Worm (Caenorhabditis elegans): Measurements from ENCODE around the gene T24H10.5.
A peak's percentile ranks its signal among the peaks of the same experiment; 100 is the strongest.

The T24H10.5 gene

DNA sequence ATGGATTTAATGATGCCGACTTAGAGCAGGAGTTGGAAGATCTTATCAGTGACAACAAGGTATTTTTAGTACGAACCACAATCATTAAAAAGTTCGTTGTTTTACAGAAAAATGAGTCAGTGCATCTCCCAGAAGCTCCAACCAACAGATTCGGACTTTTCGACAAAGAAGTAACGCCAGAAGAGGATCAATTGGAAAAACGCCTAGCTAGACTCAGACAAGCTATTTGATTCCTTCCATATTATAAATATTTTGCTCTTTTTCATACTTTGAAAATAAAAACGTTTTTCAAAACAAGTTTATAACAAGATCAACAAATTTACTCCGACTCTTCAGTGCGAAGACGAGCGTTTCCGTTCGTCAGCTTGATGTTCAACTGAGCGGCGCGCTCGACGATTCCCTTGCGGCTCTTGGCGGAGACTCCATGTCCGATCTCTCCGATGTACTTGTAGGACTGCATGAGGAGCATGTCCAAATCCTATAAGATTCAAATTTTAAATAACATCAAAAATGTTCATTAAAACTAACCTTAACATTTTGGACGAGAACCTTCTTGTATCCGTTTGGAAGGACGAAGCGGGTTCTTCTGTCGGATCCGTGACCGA is 44.6 kb upstream of the T24H10.5 start:
- TF ChIP-seq nhr-12 (tag; optimal IDR thresholded peaks at IDR 0.05) (no peak), sem-2 (GFP tag; optimal IDR thresholded peaks at IDR 0.05) (no peak), elt-3 (tag; optimal IDR thresholded peaks at IDR 0.05) (no peak), pha-4 (tag; optimal IDR thresholded peaks at IDR 0.05) (no peak), nhr-2 (tag; optimal IDR thresholded peaks at IDR 0.05) (no peak), lin-13 (tag; optimal IDR thresholded peaks at IDR 0.05) (no peak), cnd-1 (tag; optimal IDR thresholded peaks at IDR 0.05) (no peak), mls-2 (tag; optimal IDR thresholded peaks at IDR 0.05) (no peak), elt-1 (tag; optimal IDR thresholded peaks at IDR 0.05; ENCODE audit: borderline replicate concordance, insufficient read depth) (no peak), lsy-2 (tag; optimal IDR thresholded peaks at IDR 0.05) (no peak), lin-32 (GFP tag; optimal IDR thresholded peaks at IDR 0.05) (no peak), zip-8 (tag; optimal IDR thresholded peaks at IDR 0.05) (no peak), hlh-1 (tag; optimal IDR thresholded peaks at IDR 0.05) (no peak), unc-62 (GFP tag; optimal IDR thresholded peaks at IDR 0.05) (no peak), ceh-39 (tag; optimal IDR thresholded peaks at IDR 0.05) (no peak), nhr-237 (tag; optimal IDR thresholded peaks at IDR 0.05) (no peak), mab-5 (tag; optimal IDR thresholded peaks at IDR 0.05) (no peak)

DNA sequence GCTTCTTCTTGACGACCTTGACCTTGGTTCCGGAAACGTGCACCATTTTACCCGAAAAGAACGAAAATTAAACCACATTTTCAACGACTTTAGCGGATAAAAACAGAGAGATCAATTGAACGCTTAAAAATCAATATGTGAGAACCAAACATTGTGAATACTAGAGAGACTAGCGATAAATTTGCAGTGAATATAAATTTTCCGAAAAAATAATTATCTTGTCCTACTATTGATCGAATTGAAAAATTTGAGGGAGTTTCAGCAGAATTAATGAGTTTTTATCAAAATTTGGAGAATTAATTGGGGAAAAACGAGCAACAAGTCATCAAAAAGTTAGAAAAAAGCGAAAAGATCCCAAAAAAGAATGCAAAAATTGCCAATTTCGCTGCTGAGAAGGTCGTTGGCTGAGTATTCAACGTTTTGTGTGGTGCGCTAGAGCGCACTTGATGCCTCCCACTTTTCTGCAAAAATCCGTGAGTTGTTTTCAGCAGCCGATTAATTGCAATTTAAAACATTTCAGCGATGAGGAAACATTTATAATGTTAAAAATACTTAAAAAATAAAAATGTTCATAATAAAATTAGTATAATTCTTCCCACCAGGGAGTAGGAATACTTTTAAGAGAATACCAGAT is 43.7 kb upstream of the T24H10.5 start, which contains the start of gene rpl-32:
Gene rpl-32, minus strand, starts transcription at position 51 of the 634 bp plus-strand sequence.
- TF ChIP-seq nhr-12 (tag; optimal IDR thresholded peaks at IDR 0.05) (no peak), mep-1 (tag; optimal IDR thresholded peaks at IDR 0.05) (peak; percentile 95), ceh-83 (GFP tag; optimal IDR thresholded peaks at IDR 0.05) (no peak), sem-2 (GFP tag; optimal IDR thresholded peaks at IDR 0.05) (no peak), bed-3 (GFP tag; optimal IDR thresholded peaks at IDR 0.05) (no peak), zip-8 (tag; optimal IDR thresholded peaks at IDR 0.05) (no peak), lsy-2 (tag; optimal IDR thresholded peaks at IDR 0.05) (peak; percentile 74), ceh-43 (GFP tag; optimal IDR thresholded peaks at IDR 0.05) (peak; percentile 45), elt-3 (tag; optimal IDR thresholded peaks at IDR 0.05) (no peak), nhr-2 (tag; optimal IDR thresholded peaks at IDR 0.05) (no peak), lin-13 (tag; optimal IDR thresholded peaks at IDR 0.05) (peak; percentile 70), sptf-1 (tag; optimal IDR thresholded peaks at IDR 0.05) (peak; percentile 20), ztf-11 (tag; optimal IDR thresholded peaks at IDR 0.05) (no peak), ham-2 (GFP tag; optimal IDR thresholded peaks at IDR 0.05) (no peak), unc-62 (GFP tag; optimal IDR thresholded peaks at IDR 0.05) (peak; percentile 35), nhr-28 (tag; optimal IDR thresholded peaks at IDR 0.05) (no peak), drap-1 (GFP tag; optimal IDR thresholded peaks at IDR 0.05) (no peak), pha-4 (tag; optimal IDR thresholded peaks at IDR 0.05) (peak; percentile 68), cnd-1 (tag; optimal IDR thresholded peaks at IDR 0.05) (no peak), blmp-1 (tag; optimal IDR thresholded peaks at IDR 0.05) (no peak), lin-32 (GFP tag; optimal IDR thresholded peaks at IDR 0.05) (no peak), ces-1 (GFP tag; optimal IDR thresholded peaks at IDR 0.05) (peak; percentile 61), nhr-237 (tag; optimal IDR thresholded peaks at IDR 0.05) (peak; percentile 85), mls-2 (tag; optimal IDR thresholded peaks at IDR 0.05) (no peak), nhr-76 (tag; optimal IDR thresholded peaks at IDR 0.05) (no peak), mab-5 (tag; optimal IDR thresholded peaks at IDR 0.05) (no peak), flh-1 (GFP tag; optimal IDR thresholded peaks at IDR 0.05) (no peak), elt-1 (tag; optimal IDR thresholded peaks at IDR 0.05; ENCODE audit: borderline replicate concordance, insufficient read depth) (no peak), tbx-8 (GFP tag; optimal IDR thresholded peaks at IDR 0.05) (no peak), snpc-4 (tag; optimal IDR thresholded peaks at IDR 0.05) (no peak), unc-39 (tag; optimal IDR thresholded peaks at IDR 0.05) (no peak), hlh-1 (tag; optimal IDR thresholded peaks at IDR 0.05) (peak; percentile 52), M03D4.4 (tag; optimal IDR thresholded peaks at IDR 0.05) (no peak), unc-120 (tag; optimal IDR thresholded peaks at IDR 0.05; ENCODE audit: poor library complexity, severe bottlenecking) (peak; percentile 79), ceh-39 (tag; optimal IDR thresholded peaks at IDR 0.05) (peak; percentile 76)

DNA sequence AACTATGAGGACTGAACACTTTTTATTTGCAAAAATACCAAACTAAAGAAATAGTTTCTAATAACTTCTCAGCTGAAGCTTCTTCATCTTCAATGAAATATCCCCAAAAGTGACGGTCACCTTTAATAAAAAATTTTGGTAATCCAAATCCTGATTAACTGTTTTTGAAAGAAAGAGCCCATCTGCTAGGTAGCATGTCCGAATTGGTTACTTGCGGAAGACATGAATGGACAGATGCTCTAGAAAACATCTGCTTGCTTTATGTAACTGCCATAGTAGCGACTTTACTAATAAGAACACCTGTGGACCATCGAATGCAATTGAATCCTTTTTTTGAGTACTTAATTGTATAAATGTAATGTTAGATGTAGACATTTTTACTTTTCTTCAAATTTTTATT is 41.9 kb upstream of the T24H10.5 start:
- TF ChIP-seq elt-3 (tag; optimal IDR thresholded peaks at IDR 0.05) (no peak), flh-1 (GFP tag; optimal IDR thresholded peaks at IDR 0.05) (no peak), sem-2 (GFP tag; optimal IDR thresholded peaks at IDR 0.05) (no peak), elt-1 (tag; optimal IDR thresholded peaks at IDR 0.05; ENCODE audit: borderline replicate concordance, insufficient read depth) (no peak), nhr-2 (tag; optimal IDR thresholded peaks at IDR 0.05) (no peak), unc-62 (GFP tag; optimal IDR thresholded peaks at IDR 0.05) (no peak), lin-13 (tag; optimal IDR thresholded peaks at IDR 0.05) (no peak), pha-4 (tag; optimal IDR thresholded peaks at IDR 0.05) (no peak), ceh-39 (tag; optimal IDR thresholded peaks at IDR 0.05) (no peak), nhr-76 (tag; optimal IDR thresholded peaks at IDR 0.05) (no peak), lin-32 (GFP tag; optimal IDR thresholded peaks at IDR 0.05) (peak; percentile 66), cnd-1 (tag; optimal IDR thresholded peaks at IDR 0.05) (peak; percentile 76), bed-3 (GFP tag; optimal IDR thresholded peaks at IDR 0.05) (no peak), nhr-237 (tag; optimal IDR thresholded peaks at IDR 0.05) (no peak)
